Fruit fly (Drosophila melanogaster): ENCODE measurements around the gene CG3078.

Gene CG3078

dm6 chrX:2304514-2305235 is 45.0 kb upstream of the CG3078 start (continued):
- TF ChIP-seq CG6163 (GFP tag; IDR thresholded peaks at IDR 0.05) = no peak
- TF ChIP-seq Ets96B (tag; optimal IDR thresholded peaks at IDR 0.05) = no peak
- no peak for TF ChIP-seq Sox15 (GFP tag; optimal IDR thresholded peaks at IDR 0.05)
- TF ChIP-seq CG6808 (GFP tag; optimal IDR thresholded peaks at IDR 0.05) = no peak
- no peak for TF ChIP-seq esn (GFP tag; optimal IDR thresholded peaks at IDR 0.05)
- TF ChIP-seq Hr4 (GFP tag; optimal IDR thresholded peaks at IDR 0.05) = peak; percentile 18
- TF ChIP-seq acj6 (GFP tag; optimal IDR thresholded peaks at IDR 0.05) = no peak
- TF ChIP-seq Sox14 (GFP tag; optimal IDR thresholded peaks at IDR 0.05) = no peak
- TF ChIP-seq eg (GFP tag; IDR thresholded peaks at IDR 0.05) = no peak
- TF ChIP-seq CG11902 (GFP tag; optimal IDR thresholded peaks at IDR 0.05) = no peak
- TF ChIP-seq spab (GFP tag; optimal IDR thresholded peaks at IDR 0.05) = no peak
- TF ChIP-seq Lpt (GFP tag; optimal IDR thresholded peaks at IDR 0.05) = no peak
- no peak for TF ChIP-seq CG6792 (GFP tag; optimal IDR thresholded peaks at IDR 0.05)
- TF ChIP-seq CG9139 (GFP tag; optimal IDR thresholded peaks at IDR 0.05) = no peak
- no peak for TF ChIP-seq Eip75B (GFP tag; optimal IDR thresholded peaks at IDR 0.05)
- no peak for TF ChIP-seq svp (GFP tag)
- peak; percentile 2 for TF ChIP-seq dac (GFP tag; optimal IDR thresholded peaks at IDR 0.05)
- TF ChIP-seq CG10669 (GFP tag; optimal IDR thresholded peaks at IDR 0.05) = no peak
- TF ChIP-seq ss (GFP tag; optimal IDR thresholded peaks at IDR 0.05) = no peak

- TF ChIP-seq CG6854 (GFP tag; optimal IDR thresholded peaks at IDR 0.05) = peak; percentile 68
- TF ChIP-seq Hr38 (GFP tag; optimal IDR thresholded peaks at IDR 0.05) = no peak
- peak; percentile 64 for TF ChIP-seq Gug (GFP tag; IDR thresholded peaks at IDR 0.05)
- TF ChIP-seq spab (GFP tag; optimal IDR thresholded peaks at IDR 0.05) = peak; percentile 63
- TF ChIP-seq Smox (GFP tag; optimal IDR thresholded peaks at IDR 0.05) = peak; percentile 79
- peak; percentile 82 for TF ChIP-seq CG6808 (GFP tag; optimal IDR thresholded peaks at IDR 0.05)
- peak; percentile 77 for TF ChIP-seq net (GFP tag; optimal IDR thresholded peaks at IDR 0.05)
- peak; percentile 92 for TF ChIP-seq Met (GFP tag; optimal IDR thresholded peaks at IDR 0.05)
- TF ChIP-seq svp (GFP tag) = peak; percentile 94
- peak; percentile 72 for TF ChIP-seq Ets96B (tag; optimal IDR thresholded peaks at IDR 0.05)
- peak; percentile 84 for TF ChIP-seq CG6276 (GFP tag; optimal IDR thresholded peaks at IDR 0.05)
- TF ChIP-seq CG8119 (GFP tag; IDR thresholded peaks at IDR 0.05) = peak; percentile 90
- peak; percentile 88 for TF ChIP-seq CG32006 (GFP tag; optimal IDR thresholded peaks at IDR 0.05)
- peak; percentile 72 for TF ChIP-seq CG16779 (tag; optimal IDR thresholded peaks at IDR 0.05)
- TF ChIP-seq CG9139 (GFP tag; optimal IDR thresholded peaks at IDR 0.05) = peak; percentile 79
- peak; percentile 71 for TF ChIP-seq CG4318 (GFP tag; optimal IDR thresholded peaks at IDR 0.05)
- TF ChIP-seq eg (GFP tag; IDR thresholded peaks at IDR 0.05) = peak; percentile 66
- TF ChIP-seq Eip75B (GFP tag; optimal IDR thresholded peaks at IDR 0.05) = peak; percentile 87
- TF ChIP-seq CG8319 (GFP tag; optimal IDR thresholded peaks at IDR 0.05) = peak; percentile 67
- TF ChIP-seq Sox14 (GFP tag; optimal IDR thresholded peaks at IDR 0.05) = peak; percentile 94
- TF ChIP-seq Sox102F (GFP tag; optimal IDR thresholded peaks at IDR 0.05) = peak; percentile 87
- TF ChIP-seq Blimp-1 (GFP tag; optimal IDR thresholded peaks at IDR 0.05) = peak; percentile 65
- TF ChIP-seq Lpt (GFP tag; optimal IDR thresholded peaks at IDR 0.05) = peak; percentile 85
- TF ChIP-seq CG10631 (GFP tag; optimal IDR thresholded peaks at IDR 0.05) = peak; percentile 83
- TF ChIP-seq CG31627 (GFP tag; optimal IDR thresholded peaks at IDR 0.05) = peak; percentile 87
- TF ChIP-seq vri (GFP tag; optimal IDR thresholded peaks at IDR 0.05) = peak; percentile 88
- peak; percentile 82 for TF ChIP-seq acj6 (GFP tag; optimal IDR thresholded peaks at IDR 0.05)
- peak; percentile 79 for TF ChIP-seq fd59A (GFP tag; optimal IDR thresholded peaks at IDR 0.05)
- peak; percentile 82 for TF ChIP-seq CG6792 (GFP tag; optimal IDR thresholded peaks at IDR 0.05)
- TF ChIP-seq topi (GFP tag; optimal IDR thresholded peaks at IDR 0.05) = peak; percentile 92
- peak; percentile 74 for TF ChIP-seq CG11902 (GFP tag; optimal IDR thresholded peaks at IDR 0.05)
- peak; percentile 80 to 83 for TF ChIP-seq ss (GFP tag; optimal IDR thresholded peaks at IDR 0.05)
- TF ChIP-seq pdm3 (GFP tag; optimal IDR thresholded peaks at IDR 0.05) = peak; percentile 89
- TF ChIP-seq CG34406 (GFP tag; optimal IDR thresholded peaks at IDR 0.05) = peak; percentile 83
- peak; percentile 85 for TF ChIP-seq CG6163 (GFP tag; IDR thresholded peaks at IDR 0.05)
- peak; percentile 81 for TF ChIP-seq cyc (GFP tag; optimal IDR thresholded peaks at IDR 0.05)
- TF ChIP-seq CG10669 (GFP tag; optimal IDR thresholded peaks at IDR 0.05) = peak; percentile 81
- peak; percentile 71 for TF ChIP-seq CG3032 (tag; optimal IDR thresholded peaks at IDR 0.05)
- TF ChIP-seq CG3919 (GFP tag; optimal IDR thresholded peaks at IDR 0.05) = peak; percentile 81
- TF ChIP-seq lz (GFP tag; optimal IDR thresholded peaks at IDR 0.05) = peak; percentile 90
- TF ChIP-seq OdsH (GFP tag; optimal IDR thresholded peaks at IDR 0.05) = peak; percentile 79
These were observed 44.3 kb upstream of the CG3078 start for dm6 chrX:2303771-2304513.
